Fruit fly (Drosophila melanogaster) whole organism, larva: ENCODE data around the gene Tbc1d22.

Experiments
- noc ChIP-seq: fragments of 200-800 bp; sonication (Bioruptor generic); optimal IDR thresholded peaks from 3 replicates; lab custom pipeline; 2019; ENCODE audit warnings: missing biosample characterization, mild to moderate bottlenecking, missing genetic modification characterization, moderate library complexity

The Tbc1d22 gene

dm6 chr3R:21071943-21072500 lies 30.0 kb upstream of the Tbc1d22 start:
- peak; percentile 53 for TF ChIP-seq noc (tag; lab: Kevin White, UChicago)

dm6 chr3R:21073141-21073540 lies 28.9 kb upstream of the Tbc1d22 start, which contains the start of gene r-l:
TSS of gene r-l (minus strand) at chr3R:21073319.
- TF ChIP-seq noc (tag; lab: Kevin White, UChicago), result no peak

dm6 chr3R:21073707-21074106 lies 28.3 kb upstream of the Tbc1d22 start, which contains the start of gene dmrt93B:
TSS of gene dmrt93B (plus strand) at chr3R:21074007.
- no peak for TF ChIP-seq noc (tag; lab: Kevin White, UChicago)

- TF ChIP-seq noc (tag; lab: Kevin White, UChicago), result no peak
These were observed 24.4 kb upstream of the Tbc1d22 start for dm6 chr3R:21077577-21077976.

dm6 chr3R:21078211-21078610 lies 23.8 kb upstream of the Tbc1d22 start:
- peak; percentile 24 for TF ChIP-seq noc (tag; lab: Kevin White, UChicago)

DNA sequence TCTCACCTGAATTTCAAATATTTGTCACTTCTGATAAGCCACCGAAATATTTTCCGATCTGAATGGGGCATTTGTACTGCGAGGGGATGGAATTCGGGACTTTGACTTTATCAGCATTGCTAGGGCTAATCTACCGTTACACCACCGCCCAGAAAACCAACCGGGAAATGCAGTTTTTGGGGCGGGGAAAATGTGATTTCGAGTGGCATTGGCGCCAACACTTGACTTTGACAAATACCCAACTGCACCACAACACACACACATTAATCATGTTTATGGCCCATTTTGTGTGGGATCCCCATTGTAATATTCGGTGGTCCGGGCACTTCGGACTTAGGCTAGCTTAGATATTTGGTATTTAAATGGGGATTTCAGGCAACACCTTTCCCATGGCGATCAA lies 23.0 kb upstream of the Tbc1d22 start:
- no peak for TF ChIP-seq noc (tag; lab: Kevin White, UChicago)

DNA sequence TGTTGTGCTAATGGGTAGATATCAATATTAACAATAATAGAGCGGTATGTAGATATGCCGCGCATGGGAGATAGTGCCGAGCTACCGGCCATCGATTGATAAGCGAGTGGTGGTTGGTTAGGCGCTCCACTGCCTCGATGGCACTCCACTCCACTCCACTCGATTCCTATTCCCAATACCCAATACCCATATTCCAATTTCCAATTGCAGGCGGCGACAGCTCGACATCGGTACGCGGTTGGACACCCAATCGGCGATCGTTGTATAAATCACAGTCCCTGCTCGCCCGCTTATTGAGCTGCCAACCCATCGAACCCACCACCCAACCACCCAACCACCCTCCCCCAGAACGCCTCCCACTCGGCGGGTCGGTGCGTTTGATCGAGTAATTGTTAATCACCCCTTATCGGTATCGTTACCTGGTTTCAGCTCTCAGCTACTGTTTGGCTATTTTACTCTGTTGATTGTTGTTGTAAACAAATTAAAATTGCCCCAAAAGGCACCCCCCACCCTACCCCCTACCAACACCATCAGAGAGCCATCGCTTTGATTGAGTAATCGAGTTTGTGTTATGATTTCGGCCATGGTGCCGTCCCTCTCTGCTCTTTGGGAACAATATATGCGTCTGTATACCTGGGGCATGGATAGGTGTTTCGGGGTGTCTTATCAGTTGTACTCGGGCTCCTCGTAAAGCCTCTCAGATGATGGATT lies 21.0 kb upstream of the Tbc1d22 start, which contains the start of gene HHEX:
Gene HHEX, minus strand, starts transcription at position 51 of the 711 bp plus-strand sequence.
- TF ChIP-seq noc (tag; lab: Kevin White, UChicago), result peak; percentile 87

- TF ChIP-seq noc (tag; lab: Kevin White, UChicago), result no peak
These were observed 17.0 kb upstream of the Tbc1d22 start for dm6 chr3R:21084979-21085378.

- no peak for TF ChIP-seq noc (tag; lab: Kevin White, UChicago)
These were observed 12.6 kb upstream of the Tbc1d22 start for dm6 chr3R:21089416-21089815.

dm6 chr3R:21090230-21091021 lies 11.6 kb upstream of the Tbc1d22 start:
- no peak for TF ChIP-seq noc (tag; lab: Kevin White, UChicago)

dm6 chr3R:21091500-21091899 lies 10.5 kb upstream of the Tbc1d22 start:
- no peak for TF ChIP-seq noc (tag; lab: Kevin White, UChicago)

DNA sequence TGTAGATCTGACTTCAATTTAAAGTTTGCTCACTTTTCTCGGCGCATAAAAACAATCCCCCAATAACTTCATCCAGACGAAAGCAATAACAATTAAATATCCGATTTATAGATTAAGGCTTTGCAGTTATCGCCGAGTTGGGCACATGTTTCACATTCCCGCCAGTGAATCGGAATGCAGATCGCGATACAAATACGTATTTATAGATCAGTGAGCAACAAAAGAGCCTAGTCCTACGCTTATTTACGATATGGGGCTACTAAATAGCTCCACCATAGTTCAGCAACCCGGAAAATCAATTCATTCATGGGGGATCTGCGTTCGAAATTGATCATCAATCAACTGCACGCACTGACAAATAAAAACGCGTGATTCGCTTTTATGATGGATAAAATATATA lies 10.0 kb upstream of the Tbc1d22 start:
- TF ChIP-seq noc (tag; lab: Kevin White, UChicago), result no peak

DNA sequence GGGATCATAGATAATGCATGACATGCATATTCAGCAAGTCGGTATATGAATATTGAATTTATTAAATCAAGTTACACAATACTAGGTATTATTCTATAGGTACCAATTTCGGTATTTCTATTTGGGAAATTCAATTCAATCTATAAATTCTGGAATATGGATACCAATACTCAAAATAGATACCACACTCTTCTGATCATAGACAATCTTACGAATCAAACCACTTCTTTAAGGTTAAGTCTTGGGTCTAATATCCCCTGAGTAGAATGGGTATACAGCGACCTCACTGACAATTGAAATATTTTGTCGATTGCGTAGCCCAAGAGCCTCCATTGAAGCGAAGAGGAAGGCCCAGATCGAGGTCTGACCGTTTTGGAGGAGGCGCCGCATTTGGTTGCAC lies 9.2 kb upstream of the Tbc1d22 start:
- no peak for TF ChIP-seq noc (tag; lab: Kevin White, UChicago)

DNA sequence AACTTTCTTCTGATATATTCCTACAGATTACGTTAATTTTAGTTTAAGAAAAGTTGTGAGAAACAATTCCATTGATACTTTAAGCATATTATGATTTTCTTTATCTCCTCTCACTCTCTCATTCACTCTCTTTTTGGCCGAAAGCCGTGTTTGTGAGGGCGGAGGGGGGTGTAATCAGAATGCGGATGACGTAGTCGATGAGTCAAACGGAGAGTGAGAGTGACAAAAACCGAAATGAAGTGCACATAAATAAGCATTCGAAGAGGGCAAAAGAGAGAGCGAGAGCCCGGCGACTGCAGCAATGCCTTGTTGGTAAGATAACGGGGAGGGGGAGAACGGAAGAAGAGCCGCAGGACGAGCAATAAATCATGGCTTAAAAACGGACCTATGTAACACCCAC lies 7.7 kb upstream of the Tbc1d22 start:
- no peak for TF ChIP-seq noc (tag; lab: Kevin White, UChicago)

- no peak for TF ChIP-seq noc (tag; lab: Kevin White, UChicago)
These were observed 5.4 kb upstream of the Tbc1d22 start for dm6 chr3R:21096532-21097143.

DNA sequence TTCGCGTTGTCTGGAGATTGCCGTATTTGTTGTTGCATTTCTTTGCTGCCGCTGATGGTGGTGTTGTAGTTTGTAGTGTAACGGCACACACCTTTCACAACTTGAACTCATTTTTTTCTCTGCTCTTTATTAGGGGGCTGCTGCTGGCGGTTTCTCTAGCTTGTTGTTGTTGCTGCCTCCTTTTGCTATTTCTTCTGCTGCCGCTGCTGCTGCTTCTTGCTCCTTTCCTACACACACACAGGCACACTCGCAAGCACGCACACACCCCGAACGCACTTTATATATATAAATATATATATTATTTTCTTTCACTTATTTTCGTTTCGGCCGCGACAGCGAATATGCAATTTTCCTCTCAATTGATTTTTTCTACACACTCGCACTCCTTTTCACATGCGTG lies 4.8 kb upstream of the Tbc1d22 start:
- TF ChIP-seq noc (tag; lab: Kevin White, UChicago), result no peak
